Fruit fly (Drosophila melanogaster): ENCODE data around the gene CG9853.

CG9853 gene

DNA sequence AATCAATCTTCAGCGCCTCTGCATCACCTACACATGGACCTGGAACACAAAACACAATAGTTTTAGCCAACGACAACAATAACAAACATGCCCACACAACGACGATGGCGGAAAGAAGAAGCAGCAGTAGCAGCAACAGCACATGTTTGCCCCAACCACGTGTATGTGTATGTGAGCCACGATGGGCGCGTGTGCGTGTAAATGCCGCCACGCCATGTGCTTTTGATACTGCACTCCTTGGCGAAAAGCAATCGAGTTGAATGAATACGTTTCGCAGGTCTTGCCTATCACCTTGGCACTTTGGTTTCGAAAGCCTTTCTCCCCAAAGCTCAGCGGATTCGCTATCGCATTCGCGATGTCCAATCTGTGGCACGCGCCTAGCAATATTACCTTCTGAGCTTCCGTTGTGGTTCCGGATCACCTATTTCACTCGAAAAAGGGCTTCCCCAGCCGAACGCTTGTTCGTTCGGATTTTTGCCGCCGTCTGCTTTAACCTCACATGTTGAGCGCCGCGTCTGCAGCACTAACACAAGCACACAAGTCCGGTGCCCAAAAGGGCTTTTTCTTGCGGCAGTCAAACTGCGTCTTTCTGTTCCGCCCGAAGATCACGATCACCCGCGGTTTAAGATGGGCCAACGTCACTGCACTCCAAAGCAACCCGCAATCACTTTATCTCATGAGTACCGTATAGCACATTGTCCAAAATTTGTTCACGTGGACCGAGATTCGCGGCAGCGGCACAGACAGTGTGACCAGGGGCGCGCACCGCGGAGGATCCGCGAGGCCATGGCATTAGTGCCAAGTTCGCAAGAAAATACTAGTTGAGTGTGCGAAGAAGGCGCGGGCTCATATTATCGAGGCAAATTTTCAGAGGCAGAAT lies 27.0 kb upstream of the CG9853 start, which contains the start of gene srl:
Gene srl, minus strand, starts transcription at position 751 of the 880 bp plus-strand sequence.
- TF ChIP-seq chif (GFP tag; optimal IDR thresholded peaks at IDR 0.05): no peak
- no peak for TF ChIP-seq CG4707 (GFP tag; optimal IDR thresholded peaks at IDR 0.05)
- TF ChIP-seq Lhr (GFP tag; optimal IDR thresholded peaks at IDR 0.05): peak; percentile 56
- TF ChIP-seq CG6765 (GFP tag; optimal IDR thresholded peaks at IDR 0.05): no peak
- TF ChIP-seq CG18599 (GFP tag; optimal IDR thresholded peaks at IDR 0.05): no peak
- no peak for TF ChIP-seq CG8924 (tag; optimal IDR thresholded peaks at IDR 0.05)
- no peak for TF ChIP-seq crol (GFP tag; IDR thresholded peaks at IDR 0.05)
- TF ChIP-seq CG11247 (GFP tag; IDR thresholded peaks at IDR 0.05): no peak
- TF ChIP-seq HLHmδ (GFP tag; optimal IDR thresholded peaks at IDR 0.05): peak; percentile 60
- no peak for TF ChIP-seq Sox100B (GFP tag; optimal IDR thresholded peaks at IDR 0.05)
- TF ChIP-seq gcm (GFP tag; optimal IDR thresholded peaks at IDR 0.05): peak; percentile 14
- peak; percentile 19 for TF ChIP-seq CG9727 (GFP tag; optimal IDR thresholded peaks at IDR 0.05)
- no peak for TF ChIP-seq tio (GFP tag; optimal IDR thresholded peaks at IDR 0.05)
- peak; percentile 23 for TF ChIP-seq Myb (GFP tag; optimal IDR thresholded peaks at IDR 0.05)
- no peak for TF ChIP-seq toy (GFP tag; IDR thresholded peaks at IDR 0.05)
- TF ChIP-seq so (GFP tag; IDR thresholded peaks at IDR 0.05): no peak; the same call in 2 of the 3 replicates
- no peak for TF ChIP-seq ara (GFP tag; IDR thresholded peaks at IDR 0.05)
- TF ChIP-seq CG15696 (tag; optimal IDR thresholded peaks at IDR 0.05): no peak
- no peak for TF ChIP-seq HLH3B (GFP tag; IDR thresholded peaks at IDR 0.05)
- TF ChIP-seq CG9817 (tag; optimal IDR thresholded peaks at IDR 0.05): no peak
- no peak for TF ChIP-seq CG8944 (GFP tag; optimal IDR thresholded peaks at IDR 0.05)
- no peak for TF ChIP-seq br (optimal IDR thresholded peaks at IDR 0.05)
- TF ChIP-seq CG11723 (GFP tag; optimal IDR thresholded peaks at IDR 0.05): no peak
- TF ChIP-seq CG11093 (GFP tag; IDR thresholded peaks at IDR 0.05): no peak
- TF ChIP-seq CG4617 (GFP tag; optimal IDR thresholded peaks at IDR 0.05; ENCODE audit: borderline replicate concordance): peak; percentile 48
- peak; percentile 39; the same call in 2 of the 3 replicates for TF ChIP-seq Opbp (GFP tag; IDR thresholded peaks at IDR 0.05; ENCODE audit: partially characterized antibody)
- TF ChIP-seq CG18764 (GFP tag; optimal IDR thresholded peaks at IDR 0.05): no peak
- TF ChIP-seq ro (GFP tag; IDR thresholded peaks at IDR 0.05): no peak
- TF ChIP-seq dan (GFP tag; IDR thresholded peaks at IDR 0.05): no peak
- TF ChIP-seq CG16779 (GFP tag; IDR thresholded peaks at IDR 0.05): no peak
- TF ChIP-seq run (tag; optimal IDR thresholded peaks at IDR 0.05): no peak
- no peak for TF ChIP-seq hbn (GFP tag; IDR thresholded peaks at IDR 0.05; ENCODE audit: partially characterized antibody)
- TF ChIP-seq croc (GFP tag; conservative IDR thresholded peaks at IDR 0.05): no peak
- TF ChIP-seq dimm (GFP tag; IDR thresholded peaks at IDR 0.05): no peak
- no peak for TF ChIP-seq TFAM (GFP tag; optimal IDR thresholded peaks at IDR 0.05)
- no peak for TF ChIP-seq CG6272 (GFP tag; IDR thresholded peaks at IDR 0.05)
- TF ChIP-seq Elba2 (GFP tag; optimal IDR thresholded peaks at IDR 0.05): peak; percentile 41
- no peak for TF ChIP-seq CG8359 (GFP tag; optimal IDR thresholded peaks at IDR 0.05; ENCODE audit: borderline replicate concordance)
- TF ChIP-seq Lim3 (GFP tag; IDR thresholded peaks at IDR 0.05): no peak
- TF ChIP-seq Doc2 (GFP tag; IDR thresholded peaks at IDR 0.05): no peak
- TF ChIP-seq CG13287 (GFP tag; IDR thresholded peaks at IDR 0.05; ENCODE audit: partially characterized antibody): peak; percentile 52; the same call in 1 of the 2 replicates
- TF ChIP-seq CG4282 (GFP tag; optimal IDR thresholded peaks at IDR 0.05): no peak
- TF ChIP-seq Vsx1 (GFP tag; optimal IDR thresholded peaks at IDR 0.05): no peak
- no peak for TF ChIP-seq CG1792 (GFP tag; optimal IDR thresholded peaks at IDR 0.05)
- TF ChIP-seq slou (GFP tag; optimal IDR thresholded peaks at IDR 0.05): no peak
- TF ChIP-seq otp (GFP tag; IDR thresholded peaks at IDR 0.05): 0 out of 3 replicates have a peak, but pooled peaks have one; percentile 5
- TF ChIP-seq CG13424 (tag; optimal IDR thresholded peaks at IDR 0.05): no peak
- TF ChIP-seq lmd (GFP tag; IDR thresholded peaks at IDR 0.05): no peak
- TF ChIP-seq CG3847 (GFP tag; IDR thresholded peaks at IDR 0.05): peak; percentile 48
- no peak for TF ChIP-seq abd-A (tag; optimal IDR thresholded peaks at IDR 0.05)

All from whole organism, embryonic.